Worm (Caenorhabditis elegans): ENCODE measurements around the gene clec-59.

ce11 chrII:10519017-10519416, 39.8 kb upstream of the clec-59 start, which contains the start of gene F59B10.4:
- TF ChIP-seq hmg-11 (tag; optimal IDR thresholded peaks at IDR 0.05): no peak
- TF ChIP-seq fkh-10 (GFP tag; optimal IDR thresholded peaks at IDR 0.05): no peak
- TF ChIP-seq ama-1 (optimal IDR thresholded peaks at IDR 0.05): no peak
- TF ChIP-seq nhr-76 (tag; optimal IDR thresholded peaks at IDR 0.05): no peak

Data from whole organism, L3 larva.